Fruit fly (Drosophila melanogaster) whole organism, embryonic: ENCODE data around the gene Ca-Ma2d.

Experiments
- Blimp-1 ChIP-seq: fragments of 200-800 bp; sonication (Bioruptor generic); optimal IDR thresholded peaks from 3 replicates; lab custom pipeline; 2018; ENCODE audit warnings: missing biosample characterization, missing genetic modification characterization, mild to moderate bottlenecking, moderate library complexity, missing genetic modification reagents
- C15 ChIP-seq: fragments of 200-800 bp; sonication (Bioruptor generic); IDR thresholded peaks from 3 replicates; pipeline ENCODE4 v1.3.6; 2022; ENCODE audit warnings: missing biosample characterization, missing genetic modification characterization
- CG10209 ChIP-seq: fragments of 200-800 bp; sonication (Bioruptor generic); optimal IDR thresholded peaks from 3 replicates; lab custom pipeline; 2017; ENCODE audit warnings: missing biosample characterization, mild to moderate bottlenecking, missing genetic modification characterization, missing genetic modification reagents
- CG11560 ChIP-seq: fragments of 200-800 bp; sonication (Bioruptor generic); IDR thresholded peaks from 3 replicates; pipeline ENCODE4 v1.3.6; 2022; ENCODE audit warnings: missing biosample characterization, missing genetic modification characterization
- CG12659 ChIP-seq: fragments of 200-800 bp; sonication (Bioruptor generic); optimal IDR thresholded peaks from 3 replicates; lab custom pipeline; 2017; ENCODE audit warnings: mild to moderate bottlenecking, missing biosample characterization, missing genetic modification reagents, missing genetic modification characterization
- CG12942 ChIP-seq: fragments of 200-800 bp; sonication (Bioruptor generic); optimal IDR thresholded peaks from 3 replicates; lab custom pipeline; 2016; ENCODE audit warnings: missing biosample characterization, missing genetic modification characterization
- CG14014 ChIP-seq: fragments of 200-800 bp; sonication (Bioruptor generic); IDR thresholded peaks from 2 replicates; pipeline ENCODE4 v1.3.6; 2022; ENCODE audit warnings: missing biosample characterization, missing genetic modification characterization
- CG15601 ChIP-seq: fragments of 200-800 bp; sonication (Bioruptor generic); optimal IDR thresholded peaks from 3 replicates; lab custom pipeline; 2019; ENCODE audit warnings: missing biosample characterization, mild to moderate bottlenecking, missing genetic modification characterization, moderate library complexity
- CG16813 ChIP-seq: fragments of 200-800 bp; sonication (Bioruptor generic); IDR thresholded peaks from 3 replicates; pipeline ENCODE4 v1.3.6; 2022; ENCODE audit warnings: missing biosample characterization, missing genetic modification characterization; ENCODE audit not compliant: partially characterized antibody
- CG17385 ChIP-seq: fragments of 200-800 bp; sonication (Bioruptor generic); optimal IDR thresholded peaks from 3 replicates; lab custom pipeline; 2018; ENCODE audit warnings: missing biosample characterization, mild to moderate bottlenecking, missing genetic modification characterization
- CG4617 ChIP-seq: fragments of 200-800 bp; sonication (Bioruptor generic); optimal IDR thresholded peaks from 3 replicates; lab custom pipeline; 2016; ENCODE audit warnings: missing biosample characterization, missing genetic modification characterization, borderline replicate concordance
- CG6175 ChIP-seq: fragments of 200-800 bp; sonication (Bioruptor generic); IDR thresholded peaks from 3 replicates; pipeline ENCODE4 v1.3.6; 2022; ENCODE audit warnings: missing biosample characterization, missing genetic modification characterization
- CG6654 ChIP-seq: fragments of 200-800 bp; sonication (Bioruptor generic); optimal IDR thresholded peaks from 2 replicates; lab custom pipeline; 2017; ENCODE audit warnings: missing biosample characterization, mild to moderate bottlenecking, missing genetic modification characterization
- CG8089 ChIP-seq: fragments of 200-800 bp; sonication (Bioruptor generic); optimal IDR thresholded peaks from 3 replicates; lab custom pipeline; 2016; ENCODE audit warnings: missing biosample characterization, missing genetic modification characterization
- Camta ChIP-seq: fragments of 200-800 bp; sonication (Bioruptor generic); optimal IDR thresholded peaks from 2 replicates; lab custom pipeline; 2016; ENCODE audit warnings: missing biosample characterization, missing genetic modification characterization
- HLH4C ChIP-seq: fragments of 200-800 bp; sonication (Bioruptor generic); IDR thresholded peaks from 3 replicates; pipeline ENCODE4 v1.3.6; 2022; ENCODE audit warnings: missing biosample characterization, missing genetic modification characterization; ENCODE audit not compliant: partially characterized antibody
- MESR4 ChIP-seq: fragments of 200-800 bp; sonication (Bioruptor generic); optimal IDR thresholded peaks from 2 replicates; lab custom pipeline; 2018; ENCODE audit warnings: missing biosample characterization, mild to moderate bottlenecking, missing genetic modification characterization, moderate library complexity
- Mrtf ChIP-seq: fragments of 200-800 bp; sonication (Bioruptor generic); IDR thresholded peaks from 3 replicates; pipeline ENCODE4 v1.3.6; 2022; ENCODE audit warnings: missing biosample characterization, missing genetic modification characterization
- Myb ChIP-seq: fragments of 200-800 bp; sonication (Bioruptor generic); optimal IDR thresholded peaks from 2 replicates; lab custom pipeline; 2016; ENCODE audit warnings: missing biosample characterization, missing genetic modification characterization
- Scr ChIP-seq: fragments of 200-800 bp; sonication (Bioruptor generic); IDR thresholded peaks from 2 replicates; pipeline ENCODE4 v1.3.6; 2022; ENCODE audit warnings: missing biosample characterization, missing genetic modification characterization; ENCODE audit not compliant: partially characterized antibody
- Sox102F ChIP-seq: fragments of 200-800 bp; sonication (Bioruptor generic); optimal IDR thresholded peaks from 2 replicates; lab custom pipeline; 2018; ENCODE audit warnings: missing biosample characterization, mild to moderate bottlenecking, missing genetic modification characterization, moderate library complexity
- Tbp ChIP-seq: fragments of >200 bp; optimal IDR thresholded peaks from 2 replicates; lab custom pipeline; 2018; ENCODE audit warnings: missing biosample characterization, missing genetic modification characterization
- YL-1 ChIP-seq: fragments of 200-800 bp; sonication (Bioruptor generic); optimal IDR thresholded peaks from 3 replicates; lab custom pipeline; 2017; ENCODE audit warnings: missing biosample characterization, mild to moderate bottlenecking, missing genetic modification characterization
- az2 ChIP-seq: fragments of 200-800 bp; sonication (Bioruptor generic); optimal IDR thresholded peaks from 3 replicates; lab custom pipeline; 2016; ENCODE audit warnings: missing biosample characterization, missing genetic modification characterization
- ems ChIP-seq: fragments of 200-800 bp; sonication (Bioruptor generic); optimal IDR thresholded peaks from 3 replicates; lab custom pipeline; 2016; ENCODE audit warnings: missing biosample characterization, missing genetic modification characterization
- hkb ChIP-seq, 2 experiments: fragments of 200-800 bp in 1 of 2; fragments of >200 bp in 1 of 2; sonication (Bioruptor generic) in 1 of 2; IDR thresholded peaks in 1 of 2; optimal IDR thresholded peaks in 1 of 2; 2 replicates each; pipeline versions ENCODE4 v1.3.6 to Lab custom; 2017 to 2022; ENCODE audit warnings: missing biosample characterization in 1 of 2, missing genetic modification characterization in 1 of 2
- lov ChIP-seq, 2 experiments: fragments of 200-800 bp in 1 of 2; fragments of >200 bp in 1 of 2; sonication (Bioruptor generic) in 1 of 2; IDR thresholded peaks in 1 of 2; optimal IDR thresholded peaks in 1 of 2; 2 replicates in 1 of 2; 3 replicates in 1 of 2; pipeline versions ENCODE4 v1.3.6 to Lab custom; 2017 to 2022; ENCODE audit warnings: missing biosample characterization in 1 of 2, missing genetic modification characterization in 1 of 2
- oc ChIP-seq: fragments of 200-800 bp; sonication (Bioruptor generic); optimal IDR thresholded peaks from 2 replicates; lab custom pipeline; 2018; ENCODE audit warnings: missing biosample characterization, mild to moderate bottlenecking, missing genetic modification characterization, moderate library complexity
- pan ChIP-seq, 4 experiments: fragments of >200 bp in 3 of 4; fragments of 200-800 bp in 1 of 4; sonication (Bioruptor generic) in 1 of 4; optimal IDR thresholded peaks in 3 of 4; IDR thresholded peaks in 1 of 4; 2 replicates each; pipeline versions ENCODE4 v1.3.6 to Lab custom; 2017 to 2022; ENCODE audit warnings: missing biosample characterization in 2 of 4, missing genetic modification characterization in 2 of 4, mixed read lengths in 1 of 4
- pnt ChIP-seq: fragments of 200-800 bp; sonication (Bioruptor generic); optimal IDR thresholded peaks from 3 replicates; lab custom pipeline; 2016; ENCODE audit warnings: missing biosample characterization, missing genetic modification characterization
- run ChIP-seq: fragments of 200-800 bp; sonication (Bioruptor generic); optimal IDR thresholded peaks from 3 replicates; lab custom pipeline; 2018; ENCODE audit warnings: missing biosample characterization, mild to moderate bottlenecking, missing genetic modification characterization
- sens ChIP-seq: fragments of 200-800 bp; sonication (Bioruptor generic); peaks from one replicate; lab custom pipeline; 2016; ENCODE audit warnings: missing biosample characterization, missing genetic modification characterization
- unpg ChIP-seq: fragments of 200-800 bp; sonication (Bioruptor generic); optimal IDR thresholded peaks from 3 replicates; lab custom pipeline; 2018; ENCODE audit warnings: missing biosample characterization, mild to moderate bottlenecking, missing genetic modification characterization, moderate library complexity
- zen2 ChIP-seq: fragments of 200-800 bp; sonication (Bioruptor generic); IDR thresholded peaks from 3 replicates; pipeline ENCODE4 v1.3.6; 2022; ENCODE audit warnings: missing biosample characterization, missing genetic modification characterization; ENCODE audit not compliant: partially characterized antibody

Gene Ca-Ma2d

dm6 chr2L:16287602-16288392 is 56.5 kb downstream of the Ca-Ma2d start, which contains the start of the genes crp and pkaap (continued):
- TF ChIP-seq unpg (GFP tag; lab: Kevin White, UChicago) (peak; percentile 74), Myb (GFP tag; lab: Kevin White, UChicago) (peak; percentile 84), Sox102F (GFP tag; lab: Kevin White, UChicago) (no peak), C15 (GFP tag; lab: Robert Waterston, UW) (no peak), CG15601 (tag; lab: Kevin White, UChicago) (peak; percentile 75), Camta (GFP tag; lab: Kevin White, UChicago) (peak; percentile 84), Blimp-1 (GFP tag; lab: Kevin White, UChicago) (peak; percentile 55), zen2 (GFP tag; lab: Robert Waterston, UW) (no peak), CG6175 (no peak), CG8089 (GFP tag; lab: Kevin White, UChicago) (peak; percentile 78)

- TF ChIP-seq Scr (no peak), CG4617 (GFP tag; lab: Kevin White, UChicago) (peak; percentile 86), pan (optimal IDR thresholded peaks at IDR 0.05; lab: Kevin White, UChicago) (no peak), pan (GFP tag; optimal IDR thresholded peaks at IDR 0.05 in 1 of 2, IDR thresholded peaks at IDR 0.05 in 1 of 2) (no peak), CG12942 (GFP tag; lab: Kevin White, UChicago) (no peak), hkb (optimal IDR thresholded peaks at IDR 0.05; lab: Kevin White, UChicago) (no peak), hkb (GFP tag; IDR thresholded peaks at IDR 0.05; lab: Robert Waterston, UW) (no peak), CG6654 (GFP tag; lab: Kevin White, UChicago) (no peak), oc (tag; lab: Kevin White, UChicago) (no peak), pnt (no peak), HLH4C (GFP tag; lab: Robert Waterston, UW) (no peak), Mrtf (GFP tag; lab: Robert Waterston, UW) (no peak), lov (optimal IDR thresholded peaks at IDR 0.05; lab: Kevin White, UChicago) (no peak), lov (GFP tag; IDR thresholded peaks at IDR 0.05; lab: Robert Waterston, UW) (no peak), MESR4 (GFP tag; lab: Kevin White, UChicago) (peak; percentile 88), CG17385 (peak; percentile 71), az2 (GFP tag; lab: Kevin White, UChicago) (no peak), CG11560 (tag; lab: Robert Waterston, UW) (no peak), YL-1 (GFP tag; lab: Kevin White, UChicago) (peak; percentile 32), CG14014 (GFP tag; lab: Robert Waterston, UW) (no peak), run (tag; lab: Kevin White, UChicago) (no peak), ems (GFP tag; lab: Kevin White, UChicago) (no peak), CG10209 (GFP tag; lab: Kevin White, UChicago) (no peak), CG12659 (GFP tag; lab: Kevin White, UChicago) (peak; percentile 33)
Observed at dm6 chr2L:16288393-16288731, 57.1 kb downstream of the Ca-Ma2d start.

dm6 chr2L:16290984-16291383 is 59.7 kb downstream of the Ca-Ma2d start, which contains the start of gene CG17329:
Gene CG17329 (plus strand): TSS chr2L:16291284.
- peak; percentile 2 for TF ChIP-seq sens (GFP tag; lab: Kevin White, UChicago)
- TF ChIP-seq CG16813 (GFP tag; lab: Robert Waterston, UW): no peak
- no peak for TF ChIP-seq Tbp (GFP tag; lab: Kevin White, UChicago)
